Fruit fly (Drosophila melanogaster): ENCODE measurements around the gene Msh6.

dm6 chr3L:15203097-15203496 is 44.7 kb upstream of the Msh6 start:
- TF ChIP-seq CG13204 (GFP tag; optimal IDR thresholded peaks at IDR 0.05) (no peak), gl (tag; optimal IDR thresholded peaks at IDR 0.05) (no peak), CG17806 (tag; optimal IDR thresholded peaks at IDR 0.05) (no peak), CG32121 (GFP tag; IDR thresholded peaks at IDR 0.05) (no peak), D1 (tag; optimal IDR thresholded peaks at IDR 0.05) (no peak), fd96Ca (GFP tag; IDR thresholded peaks at IDR 0.05) (no peak)

Data from whole organism, pupa.